Fruit fly (Drosophila melanogaster): ENCODE data around the gene Rpn3.

Rpn3 gene

dm6 chr2L:19068393-19068792 is 16.8 kb downstream of the Rpn3 start:
- no peak for TF ChIP-seq h (optimal IDR thresholded peaks at IDR 0.05)
- no peak for TF ChIP-seq psq (optimal IDR thresholded peaks at IDR 0.05)
- no peak for TF ChIP-seq Myc (optimal IDR thresholded peaks at IDR 0.05)
- TF ChIP-seq Sin3A (optimal IDR thresholded peaks at IDR 0.05), result no peak
- no peak for TF ChIP-seq ttk (optimal IDR thresholded peaks at IDR 0.05)
- TF ChIP-seq insv (optimal IDR thresholded peaks at IDR 0.05), result no peak

- TF ChIP-seq ttk (optimal IDR thresholded peaks at IDR 0.05) (no peak), psq (optimal IDR thresholded peaks at IDR 0.05) (no peak), Myc (optimal IDR thresholded peaks at IDR 0.05) (no peak), Sin3A (optimal IDR thresholded peaks at IDR 0.05) (no peak), insv (optimal IDR thresholded peaks at IDR 0.05) (no peak), h (optimal IDR thresholded peaks at IDR 0.05) (no peak)
Observed at dm6 chr2L:19069548-19070145, 18.1 kb downstream of the Rpn3 start, which contains the start of gene CG10702. TSS of gene CG10702 (minus strand) at chr2L:19069851.

dm6 chr2L:19071713-19072112 is 20.1 kb downstream of the Rpn3 start:
- no peak for TF ChIP-seq ttk (optimal IDR thresholded peaks at IDR 0.05)
- no peak for TF ChIP-seq Sin3A (optimal IDR thresholded peaks at IDR 0.05)
- TF ChIP-seq h (optimal IDR thresholded peaks at IDR 0.05), result no peak
- no peak for TF ChIP-seq psq (optimal IDR thresholded peaks at IDR 0.05)
- no peak for TF ChIP-seq insv (optimal IDR thresholded peaks at IDR 0.05)
- no peak for TF ChIP-seq Myc (optimal IDR thresholded peaks at IDR 0.05)

dm6 chr2L:19074099-19074828 is 22.7 kb downstream of the Rpn3 start, which contains the start of gene CG17572:
TSS of gene CG17572 (minus strand) at chr2L:19074149.
- TF ChIP-seq psq (optimal IDR thresholded peaks at IDR 0.05), result no peak
- no peak for TF ChIP-seq h (optimal IDR thresholded peaks at IDR 0.05)
- TF ChIP-seq Myc (optimal IDR thresholded peaks at IDR 0.05), result no peak
- TF ChIP-seq insv (optimal IDR thresholded peaks at IDR 0.05), result no peak
- no peak for TF ChIP-seq Sin3A (optimal IDR thresholded peaks at IDR 0.05)
- TF ChIP-seq ttk (optimal IDR thresholded peaks at IDR 0.05), result no peak

- TF ChIP-seq Sin3A (optimal IDR thresholded peaks at IDR 0.05) (no peak), h (optimal IDR thresholded peaks at IDR 0.05) (no peak), psq (optimal IDR thresholded peaks at IDR 0.05) (no peak)
Observed at dm6 chr2L:19078928-19079327, 27.3 kb downstream of the Rpn3 start, which contains the start of gene CG10700. TSS of gene CG10700 (minus strand) at chr2L:19079028.

- TF ChIP-seq h (optimal IDR thresholded peaks at IDR 0.05) (no peak), psq (optimal IDR thresholded peaks at IDR 0.05) (no peak), Myc (optimal IDR thresholded peaks at IDR 0.05) (no peak), Sin3A (optimal IDR thresholded peaks at IDR 0.05) (no peak), insv (optimal IDR thresholded peaks at IDR 0.05) (no peak), ttk (optimal IDR thresholded peaks at IDR 0.05) (no peak)
Observed at dm6 chr2L:19079742-19080141, 28.2 kb downstream of the Rpn3 start.

- TF ChIP-seq ttk (optimal IDR thresholded peaks at IDR 0.05), result no peak
- TF ChIP-seq h (optimal IDR thresholded peaks at IDR 0.05), result no peak
- TF ChIP-seq insv (optimal IDR thresholded peaks at IDR 0.05), result no peak
- TF ChIP-seq psq (optimal IDR thresholded peaks at IDR 0.05), result no peak
- no peak for TF ChIP-seq Myc (optimal IDR thresholded peaks at IDR 0.05)
- TF ChIP-seq Sin3A (optimal IDR thresholded peaks at IDR 0.05), result no peak
Observed at dm6 chr2L:19083320-19083764, 31.8 kb downstream of the Rpn3 start.

dm6 chr2L:19088895-19089294 is 37.3 kb downstream of the Rpn3 start:
- no peak for TF ChIP-seq ttk (optimal IDR thresholded peaks at IDR 0.05)
- TF ChIP-seq Myc (optimal IDR thresholded peaks at IDR 0.05), result no peak
- TF ChIP-seq Sin3A (optimal IDR thresholded peaks at IDR 0.05), result no peak
- TF ChIP-seq h (optimal IDR thresholded peaks at IDR 0.05), result no peak
- no peak for TF ChIP-seq psq (optimal IDR thresholded peaks at IDR 0.05)
- TF ChIP-seq insv (optimal IDR thresholded peaks at IDR 0.05), result no peak

dm6 chr2L:19089385-19089784 is 37.8 kb downstream of the Rpn3 start:
- TF ChIP-seq h (optimal IDR thresholded peaks at IDR 0.05) (no peak), ttk (optimal IDR thresholded peaks at IDR 0.05) (no peak), Sin3A (optimal IDR thresholded peaks at IDR 0.05) (no peak)

- TF ChIP-seq psq (optimal IDR thresholded peaks at IDR 0.05) (no peak), Sin3A (optimal IDR thresholded peaks at IDR 0.05) (no peak), h (optimal IDR thresholded peaks at IDR 0.05) (no peak), insv (optimal IDR thresholded peaks at IDR 0.05) (no peak), Myc (optimal IDR thresholded peaks at IDR 0.05) (no peak), ttk (optimal IDR thresholded peaks at IDR 0.05) (no peak)
Observed at dm6 chr2L:19093868-19094267, 42.3 kb downstream of the Rpn3 start.

dm6 chr2L:19096361-19096760 is 44.8 kb downstream of the Rpn3 start:
- TF ChIP-seq insv (optimal IDR thresholded peaks at IDR 0.05) (no peak), ttk (optimal IDR thresholded peaks at IDR 0.05) (no peak), Myc (optimal IDR thresholded peaks at IDR 0.05) (no peak), Sin3A (optimal IDR thresholded peaks at IDR 0.05) (no peak), psq (optimal IDR thresholded peaks at IDR 0.05) (no peak), h (optimal IDR thresholded peaks at IDR 0.05) (no peak)

- TF ChIP-seq Myc (optimal IDR thresholded peaks at IDR 0.05) (no peak), psq (optimal IDR thresholded peaks at IDR 0.05) (no peak), insv (optimal IDR thresholded peaks at IDR 0.05) (no peak)
Observed at dm6 chr2L:19097374-19097773, 45.8 kb downstream of the Rpn3 start.

dm6 chr2L:19098668-19099067 is 47.1 kb downstream of the Rpn3 start:
- TF ChIP-seq psq (optimal IDR thresholded peaks at IDR 0.05), result no peak
- TF ChIP-seq Myc (optimal IDR thresholded peaks at IDR 0.05), result no peak
- TF ChIP-seq insv (optimal IDR thresholded peaks at IDR 0.05), result no peak
- no peak for TF ChIP-seq ttk (optimal IDR thresholded peaks at IDR 0.05)
- TF ChIP-seq h (optimal IDR thresholded peaks at IDR 0.05), result no peak
- no peak for TF ChIP-seq Sin3A (optimal IDR thresholded peaks at IDR 0.05)
